Fruit fly (Drosophila melanogaster): ENCODE data around the gene NAAT1.

The NAAT1 gene

dm6 chrX:5429778-5430576, 19.3 kb upstream of the NAAT1 start (continued):
- TF ChIP-seq Smox (GFP tag; optimal IDR thresholded peaks at IDR 0.05) (peak; percentile 90), CG7368 (GFP tag; optimal IDR thresholded peaks at IDR 0.05) (peak; percentile 84), CG31627 (GFP tag; optimal IDR thresholded peaks at IDR 0.05) (peak; percentile 92), salr (GFP tag; optimal IDR thresholded peaks at IDR 0.05) (peak; percentile 65 to 85), CG1621 (tag; optimal IDR thresholded peaks at IDR 0.05) (peak; percentile 78), pdm3 (GFP tag; optimal IDR thresholded peaks at IDR 0.05) (peak; percentile 94), Eip75B (GFP tag; optimal IDR thresholded peaks at IDR 0.05) (peak; percentile 89), CG6276 (GFP tag; optimal IDR thresholded peaks at IDR 0.05) (peak; percentile 86), CG9139 (GFP tag; optimal IDR thresholded peaks at IDR 0.05) (peak; percentile 77), Lpt (GFP tag; optimal IDR thresholded peaks at IDR 0.05) (peak; percentile 88), CG4318 (GFP tag; optimal IDR thresholded peaks at IDR 0.05) (peak; percentile 86), CG10631 (GFP tag; optimal IDR thresholded peaks at IDR 0.05) (peak; percentile 92), CG8119 (GFP tag; IDR thresholded peaks at IDR 0.05) (peak; percentile 90), Ets21C (GFP tag; optimal IDR thresholded peaks at IDR 0.05) (peak; percentile 88), Hr39 (GFP tag; optimal IDR thresholded peaks at IDR 0.05) (peak; percentile 92), net (GFP tag; optimal IDR thresholded peaks at IDR 0.05) (peak; percentile 89), CG6163 (GFP tag; IDR thresholded peaks at IDR 0.05) (peak; percentile 79; the same call in 2 of the 3 replicates), CG11902 (GFP tag; optimal IDR thresholded peaks at IDR 0.05) (peak; percentile 91), CG11762 (GFP tag; optimal IDR thresholded peaks at IDR 0.05; ENCODE audit: insufficient read depth) (peak; percentile 83), eg (GFP tag; IDR thresholded peaks at IDR 0.05) (peak; percentile 69), dsx (GFP tag; optimal IDR thresholded peaks at IDR 0.05; ENCODE audit: poor library complexity, severe bottlenecking) (peak; percentile 80), Hr4 (GFP tag; optimal IDR thresholded peaks at IDR 0.05) (peak; percentile 89), CG3919 (GFP tag; optimal IDR thresholded peaks at IDR 0.05) (peak; percentile 90), esn (GFP tag; optimal IDR thresholded peaks at IDR 0.05) (peak; percentile 94), svp (GFP tag) (peak; percentile 95), vri (GFP tag; optimal IDR thresholded peaks at IDR 0.05) (peak; percentile 84), Eip93F (GFP tag; optimal IDR thresholded peaks at IDR 0.05) (peak; percentile 65)

dm6 chrX:5429271-5429670, 18.6 kb upstream of the NAAT1 start, which contains the start of gene CG15784:
Gene CG15784, plus strand, starts transcription at chrX:5429571.
- TF ChIP-seq Eip75B (GFP tag; optimal IDR thresholded peaks at IDR 0.05) = no peak
- TF ChIP-seq vri (GFP tag; optimal IDR thresholded peaks at IDR 0.05) = no peak
- TF ChIP-seq acj6 (GFP tag; optimal IDR thresholded peaks at IDR 0.05) = no peak
- no peak for TF ChIP-seq CG31627 (GFP tag; optimal IDR thresholded peaks at IDR 0.05)
- no peak for TF ChIP-seq CG15336 (GFP tag; IDR thresholded peaks at IDR 0.05)
- no peak for TF ChIP-seq CG10669 (GFP tag; optimal IDR thresholded peaks at IDR 0.05)
- TF ChIP-seq dsx (GFP tag; optimal IDR thresholded peaks at IDR 0.05; ENCODE audit: poor library complexity, severe bottlenecking) = no peak
- no peak for TF ChIP-seq CG16779 (tag; optimal IDR thresholded peaks at IDR 0.05)
- TF ChIP-seq fd59A (GFP tag; optimal IDR thresholded peaks at IDR 0.05) = no peak
- no peak for TF ChIP-seq CG4318 (GFP tag; optimal IDR thresholded peaks at IDR 0.05)
- TF ChIP-seq net (GFP tag; optimal IDR thresholded peaks at IDR 0.05) = no peak
- no peak for TF ChIP-seq CG11762 (GFP tag; optimal IDR thresholded peaks at IDR 0.05; ENCODE audit: insufficient read depth)
- no peak for TF ChIP-seq CG3032 (tag; optimal IDR thresholded peaks at IDR 0.05)
- no peak for TF ChIP-seq CG32006 (GFP tag; optimal IDR thresholded peaks at IDR 0.05)

dm6 chrX:5428341-5429077, 17.9 kb upstream of the NAAT1 start:
- TF ChIP-seq CG6163 (GFP tag; IDR thresholded peaks at IDR 0.05) (peak; percentile 53; the same call in 2 of the 3 replicates), ss (GFP tag; optimal IDR thresholded peaks at IDR 0.05) (peak in 1 of 2 experiments; percentile 45), vri (GFP tag; optimal IDR thresholded peaks at IDR 0.05) (peak; percentile 47), eg (GFP tag; IDR thresholded peaks at IDR 0.05) (peak; percentile 5; the same call in 1 of the 3 replicates), net (GFP tag; optimal IDR thresholded peaks at IDR 0.05) (no peak), CG11902 (GFP tag; optimal IDR thresholded peaks at IDR 0.05) (no peak), Eip78C (GFP tag) (peak; percentile 75), dsx (GFP tag; optimal IDR thresholded peaks at IDR 0.05; ENCODE audit: poor library complexity, severe bottlenecking) (peak; percentile 52), svp (GFP tag) (peak; percentile 9)

Data from whole organism, prepupa.